Fruit fly (Drosophila melanogaster) whole organism, prepupa: Measurements from ENCODE around the gene CG6659.

Source experiments
- Blimp-1 ChIP-seq: fragments of 200-800 bp; sonication (Bioruptor generic); optimal IDR thresholded peaks from 3 replicates; lab custom pipeline; 2017; ENCODE audit warnings: missing biosample characterization, missing genetic modification characterization, mild to moderate bottlenecking, moderate library complexity, missing genetic modification reagents
- CG10669 ChIP-seq: fragments of 200-800 bp; sonication (Bioruptor generic); optimal IDR thresholded peaks from 3 replicates; lab custom pipeline; 2018; ENCODE audit warnings: missing biosample characterization, mild to moderate bottlenecking, missing genetic modification characterization, moderate library complexity
- CG15336 ChIP-seq: fragments of 200-800 bp; sonication (Bioruptor generic); IDR thresholded peaks from 2 replicates; pipeline ENCODE4 v1.3.6; 2022; ENCODE audit warnings: missing biosample characterization, missing genetic modification characterization
- CG6854 ChIP-seq: fragments of 200-800 bp; sonication (Bioruptor generic); optimal IDR thresholded peaks from 2 replicates; lab custom pipeline; 2017; ENCODE audit warnings: missing biosample characterization, mild to moderate bottlenecking, missing genetic modification characterization
- CG7368 ChIP-seq: fragments of 200-800 bp; sonication (Bioruptor generic); optimal IDR thresholded peaks from 3 replicates; lab custom pipeline; 2016; ENCODE audit warnings: missing biosample characterization, missing genetic modification characterization
- Hr38 ChIP-seq: sonication (Bioruptor generic); optimal IDR thresholded peaks from 2 replicates; lab custom pipeline; 2016; ENCODE audit warnings: missing biosample characterization, missing genetic modification characterization
- Hr39 ChIP-seq: fragments of 200-800 bp; sonication (Bioruptor generic); optimal IDR thresholded peaks from 2 replicates; lab custom pipeline; 2016; ENCODE audit warnings: missing biosample characterization, missing genetic modification characterization
- Sox102F ChIP-seq: fragments of 200-800 bp; sonication (Bioruptor generic); optimal IDR thresholded peaks from 2 replicates; lab custom pipeline; 2016; ENCODE audit warnings: missing biosample characterization, mild to moderate bottlenecking, missing genetic modification characterization
- Sox14 ChIP-seq: fragments of 200-800 bp; sonication (Bioruptor generic); optimal IDR thresholded peaks from 3 replicates; lab custom pipeline; 2016; ENCODE audit warnings: missing biosample characterization, missing genetic modification characterization

DNA sequence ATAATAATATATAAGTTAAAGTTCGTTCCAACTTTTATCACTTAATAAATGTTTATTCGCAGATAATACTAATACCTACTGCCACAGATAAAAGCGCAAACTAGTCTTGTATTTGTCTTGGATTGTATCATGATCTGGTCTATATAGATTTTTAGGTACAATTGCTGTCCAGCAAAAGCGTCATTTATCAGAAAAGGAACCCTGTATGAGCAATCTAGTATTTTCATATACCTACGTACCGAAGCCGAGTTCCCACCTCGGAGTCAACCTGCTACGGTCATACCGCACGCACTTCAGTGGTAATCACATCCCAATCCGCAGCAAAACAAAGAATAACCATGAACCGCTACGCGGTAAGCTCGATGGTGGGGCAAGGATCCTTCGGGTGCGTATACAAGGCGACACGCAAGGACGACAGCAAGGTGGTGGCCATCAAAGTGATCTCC is 439 bp upstream of the CG6659 start, which contains the start of gene fu:
- TF ChIP-seq Hr38 (GFP tag; lab: Kevin White, UChicago) (no peak), Hr39 (GFP tag; lab: Kevin White, UChicago) (no peak), Blimp-1 (no peak), Sox14 (GFP tag; lab: Kevin White, UChicago) (peak; percentile 19), CG6854 (GFP tag; lab: Kevin White, UChicago) (peak; percentile 14), Sox102F (no peak), CG7368 (GFP tag; lab: Kevin White, UChicago) (no peak), CG15336 (GFP tag; lab: Robert Waterston, UW) (no peak), CG10669 (GFP tag; lab: Kevin White, UChicago) (no peak)
